Worm (Caenorhabditis elegans) whole organism, L2 larva: ENCODE results near the gene Y38F1A.4.
A peak's percentile ranks its signal among the peaks of the same experiment; 100 is the strongest.

Experiments
- C34F6.9 ChIP-seq: fragments of 150-350 bp; optimal IDR thresholded peaks from 2 replicates; lab custom pipeline; 2014; ENCODE audit warnings: missing biosample characterization, missing genetic modification characterization
- F13H6.1 ChIP-seq: sonication (generic microtip); optimal IDR thresholded peaks from 2 replicates; lab custom pipeline; 2016; ENCODE audit warnings: missing genetic modification characterization, missing compliant biosample characterization
- R02D3.7 ChIP-seq: fragments of 150-350 bp; optimal IDR thresholded peaks from 2 replicates; lab custom pipeline; 2014; ENCODE audit warnings: missing biosample characterization, missing genetic modification characterization
- Y55F3AM.14 ChIP-seq: fragments of 200-800 bp; sonication (Bioruptor generic); optimal IDR thresholded peaks from 2 replicates; lab custom pipeline; 2018; ENCODE audit warnings: mild to moderate bottlenecking, missing genetic modification characterization, missing compliant biosample characterization
- ZK546.5 ChIP-seq: sonication (generic microtip); optimal IDR thresholded peaks from 2 replicates; lab custom pipeline; 2017; ENCODE audit warnings: missing biosample characterization, missing genetic modification characterization
- alr-1 ChIP-seq: fragments of 150-350 bp; optimal IDR thresholded peaks from 2 replicates; lab custom pipeline; 2014; ENCODE audit warnings: missing biosample characterization, missing genetic modification characterization
- aly-2 ChIP-seq: fragments of 150-350 bp; optimal IDR thresholded peaks from 2 replicates; lab custom pipeline; 2014; ENCODE audit warnings: missing biosample characterization, missing genetic modification characterization
- ama-1 ChIP-seq: fragments of 150-350 bp; optimal IDR thresholded peaks from 2 replicates; lab custom pipeline; 2018; ENCODE audit warnings: inconsistent platforms
- blmp-1 ChIP-seq: sonication (generic microtip); optimal IDR thresholded peaks from 2 replicates; lab custom pipeline; 2017; ENCODE audit warnings: missing genetic modification characterization, mild to moderate bottlenecking, missing compliant biosample characterization, antibody characterized with exemption, moderate library complexity; ENCODE audit not compliant: insufficient read depth
- ceh-16 ChIP-seq: fragments of 150-350 bp; optimal IDR thresholded peaks from 2 replicates; lab custom pipeline; 2014; ENCODE audit warnings: missing biosample characterization, missing genetic modification characterization
- ceh-82 ChIP-seq: fragments of 150-350 bp; optimal IDR thresholded peaks from 2 replicates; lab custom pipeline; 2014; ENCODE audit warnings: missing biosample characterization, missing genetic modification characterization
- crh-2 ChIP-seq: sonication (generic microtip); optimal IDR thresholded peaks from 2 replicates; lab custom pipeline; 2017; ENCODE audit warnings: missing biosample characterization, missing genetic modification characterization
- dmd-4 ChIP-seq: sonication (generic microtip); optimal IDR thresholded peaks from 2 replicates; lab custom pipeline; 2017; ENCODE audit warnings: missing biosample characterization, missing genetic modification characterization
- egl-27 ChIP-seq: sonication (generic microtip); optimal IDR thresholded peaks from 3 replicates; lab custom pipeline; 2017; ENCODE audit warnings: missing biosample characterization, missing genetic modification reagents, missing genetic modification characterization
- elt-1 ChIP-seq: fragments of 150-350 bp; optimal IDR thresholded peaks from 2 replicates; lab custom pipeline; 2014; ENCODE audit warnings: missing biosample characterization, missing genetic modification characterization
- elt-3 ChIP-seq: sonication (generic microtip); optimal IDR thresholded peaks from 2 replicates; lab custom pipeline; 2017; ENCODE audit warnings: missing biosample characterization, missing genetic modification characterization
- fos-1 ChIP-seq: fragments of 150-350 bp; optimal IDR thresholded peaks from 2 replicates; lab custom pipeline; 2014; ENCODE audit warnings: missing biosample characterization, missing genetic modification characterization
- gmeb-1 ChIP-seq: fragments of 150-350 bp; optimal IDR thresholded peaks from 2 replicates; lab custom pipeline; 2014; ENCODE audit warnings: missing biosample characterization, missing genetic modification characterization
- lin-11 ChIP-seq: fragments of 150-350 bp; sonication (generic microtip); optimal IDR thresholded peaks from 2 replicates; lab custom pipeline; 2014; ENCODE audit warnings: missing biosample characterization, missing genetic modification characterization, inconsistent platforms, mixed read lengths
- lin-13 ChIP-seq: fragments of 150-350 bp; optimal IDR thresholded peaks from 2 replicates; lab custom pipeline; 2014; ENCODE audit warnings: missing biosample characterization, missing genetic modification reagents, missing genetic modification characterization
- lin-39 ChIP-seq: fragments of 150-350 bp; optimal IDR thresholded peaks from 2 replicates; lab custom pipeline; 2014; ENCODE audit warnings: missing biosample characterization, missing genetic modification reagents, missing genetic modification characterization
- lsy-2 ChIP-seq, 2 experiments: fragments of 150-350 bp in 1 of 2; sonication (generic microtip) in 1 of 2; optimal IDR thresholded peaks; 2 replicates each; lab custom pipeline; 2014 to 2017; ENCODE audit warnings: missing biosample characterization in 2 of 2, missing genetic modification characterization in 2 of 2
- mab-5 ChIP-seq: fragments of 150-350 bp; optimal IDR thresholded peaks from 2 replicates; lab custom pipeline; 2014; ENCODE audit warnings: missing biosample characterization, missing genetic modification characterization
- mbf-1 ChIP-seq: sonication (generic microtip); optimal IDR thresholded peaks from 2 replicates; lab custom pipeline; 2017; ENCODE audit warnings: missing biosample characterization, missing genetic modification characterization
- mdl-1 ChIP-seq, 2 experiments: fragments of 150-350 bp in 1 of 2; sonication (generic microtip) in 1 of 2; optimal IDR thresholded peaks; 2 replicates each; lab custom pipeline; 2017; ENCODE audit warnings: missing biosample characterization in 2 of 2, missing genetic modification characterization in 2 of 2
- nhr-10 ChIP-seq: sonication (generic microtip); optimal IDR thresholded peaks from 2 replicates; lab custom pipeline; 2017; ENCODE audit warnings: missing biosample characterization, missing genetic modification characterization
- nhr-11 ChIP-seq: fragments of 150-350 bp; optimal IDR thresholded peaks from 2 replicates; lab custom pipeline; 2014; ENCODE audit warnings: missing biosample characterization, missing genetic modification characterization
- nhr-12 ChIP-seq: fragments of 150-350 bp; optimal IDR thresholded peaks from 2 replicates; lab custom pipeline; 2014; ENCODE audit warnings: missing biosample characterization, missing genetic modification characterization
- nhr-129 ChIP-seq: fragments of 150-350 bp; optimal IDR thresholded peaks from 2 replicates; lab custom pipeline; 2014; ENCODE audit warnings: missing biosample characterization, missing genetic modification characterization
- nhr-21 ChIP-seq: fragments of 150-350 bp; optimal IDR thresholded peaks from 2 replicates; lab custom pipeline; 2014; ENCODE audit warnings: missing biosample characterization, missing genetic modification characterization
- nhr-23 ChIP-seq: fragments of 150-350 bp; optimal IDR thresholded peaks from 2 replicates; lab custom pipeline; 2014; ENCODE audit warnings: missing biosample characterization, missing genetic modification reagents, missing genetic modification characterization
- nhr-237 ChIP-seq: fragments of 150-350 bp; optimal IDR thresholded peaks from 2 replicates; lab custom pipeline; 2014; ENCODE audit warnings: missing biosample characterization, missing genetic modification characterization
- nhr-25 ChIP-seq: fragments of 150-350 bp; sonication (generic microtip); optimal IDR thresholded peaks from 3 replicates; lab custom pipeline; 2014; ENCODE audit warnings: missing biosample characterization, missing genetic modification characterization
- nhr-6 ChIP-seq: fragments of 150-350 bp; optimal IDR thresholded peaks from 2 replicates; lab custom pipeline; 2014; ENCODE audit warnings: missing biosample characterization, missing genetic modification characterization
- nhr-77 ChIP-seq: fragments of 150-350 bp; optimal IDR thresholded peaks from 2 replicates; lab custom pipeline; 2014; ENCODE audit warnings: missing biosample characterization, missing genetic modification characterization
- peb-1 ChIP-seq: fragments of 150-350 bp; optimal IDR thresholded peaks from 2 replicates; lab custom pipeline; 2014; ENCODE audit warnings: missing biosample characterization, missing genetic modification characterization
- sem-4 ChIP-seq: fragments of 150-350 bp; optimal IDR thresholded peaks from 2 replicates; lab custom pipeline; 2014; ENCODE audit warnings: missing biosample characterization, missing genetic modification reagents, missing genetic modification characterization
- skn-1 ChIP-seq: sonication (generic microtip); optimal IDR thresholded peaks from 2 replicates; lab custom pipeline; 2017; ENCODE audit warnings: missing biosample characterization, missing genetic modification characterization
- sma-3 ChIP-seq: sonication (generic microtip); optimal IDR thresholded peaks from 2 replicates; lab custom pipeline; 2016; ENCODE audit warnings: missing genetic modification reagents, missing genetic modification characterization, missing compliant biosample characterization
- sma-9 ChIP-seq, 2 experiments: fragments of 150-350 bp in 1 of 2; sonication (generic microtip) in 1 of 2; optimal IDR thresholded peaks; 2 replicates each; lab custom pipeline; 2014 to 2016; ENCODE audit warnings: missing genetic modification characterization in 2 of 2, mild to moderate bottlenecking in 1 of 2, missing biosample characterization in 1 of 2, missing compliant biosample characterization in 1 of 2, missing genetic modification reagents in 1 of 2, moderate library complexity in 1 of 2
- snpc-4 ChIP-seq: fragments of 150-350 bp; optimal IDR thresholded peaks from 2 replicates; lab custom pipeline; 2014; ENCODE audit warnings: missing biosample characterization, missing genetic modification characterization
- unc-39 ChIP-seq: fragments of 150-350 bp; optimal IDR thresholded peaks from 2 replicates; lab custom pipeline; 2014; ENCODE audit warnings: missing biosample characterization, missing genetic modification characterization
- unc-55 ChIP-seq: fragments of 150-350 bp; sonication (generic microtip); optimal IDR thresholded peaks from 3 replicates; lab custom pipeline; 2014; ENCODE audit warnings: missing biosample characterization, missing genetic modification reagents, missing genetic modification characterization
- unc-62 ChIP-seq: fragments of 150-350 bp; optimal IDR thresholded peaks from 2 replicates; lab custom pipeline; 2014; ENCODE audit warnings: missing biosample characterization, missing genetic modification reagents, missing genetic modification characterization
- zag-1 ChIP-seq: fragments of 150-350 bp; optimal IDR thresholded peaks from 2 replicates; lab custom pipeline; 2014; ENCODE audit warnings: missing biosample characterization, missing genetic modification characterization
- ztf-1 ChIP-seq: fragments of 200-800 bp; sonication (Bioruptor generic); conservative IDR thresholded peaks from 2 replicates; pipeline ENCODE4 v1.3.6; 2022; ENCODE audit warnings: missing genetic modification characterization, missing compliant biosample characterization
- ztf-11 ChIP-seq: sonication (generic microtip); optimal IDR thresholded peaks from 2 replicates; lab custom pipeline; 2017; ENCODE audit warnings: missing biosample characterization, missing genetic modification characterization
- ztf-4 ChIP-seq: fragments of 150-350 bp; optimal IDR thresholded peaks from 2 replicates; lab custom pipeline; 2014; ENCODE audit warnings: missing biosample characterization, missing genetic modification characterization

Gene Y38F1A.4

ce11 chrII:12953297-12953696 is 16.2 kb downstream of the Y38F1A.4 start (continued):
- TF ChIP-seq nhr-77 (tag; lab: Kevin White, UChicago) (no peak), ztf-1 (no peak), C34F6.9 (tag; lab: Kevin White, UChicago) (peak; percentile 70), gmeb-1 (peak; percentile 3)

- TF ChIP-seq crh-2 (tag; lab: Kevin White, UChicago) (no peak), ztf-1 (no peak), lsy-2 (tag; optimal IDR thresholded peaks at IDR 0.05; lab: Kevin White, UChicago) (no peak), nhr-11 (tag; lab: Kevin White, UChicago) (no peak), unc-39 (no peak)
Measured at ce11 chrII:12948158-12948557, 21.4 kb downstream of the Y38F1A.4 start, which contains the start of gene F58G1.7. Gene F58G1.7 (minus strand): TSS chrII:12948258.

ce11 chrII:12944587-12945126 is 24.9 kb downstream of the Y38F1A.4 start:
- TF ChIP-seq F13H6.1 (tag; lab: Kevin White, UChicago) (peak; percentile 94), aly-2 (tag; lab: Kevin White, UChicago) (no peak), blmp-1 (tag; lab: Kevin White, UChicago) (peak; percentile 62), nhr-6 (tag; lab: Kevin White, UChicago) (peak; percentile 74), elt-1 (tag; lab: Kevin White, UChicago) (no peak), peb-1 (no peak), alr-1 (tag; lab: Kevin White, UChicago) (no peak), sma-9 (GFP tag; optimal IDR thresholded peaks at IDR 0.05; lab: Kevin White, UChicago) (peak; percentile 88), sma-9 (tag; optimal IDR thresholded peaks at IDR 0.05; lab: Kevin White, UChicago) (no peak), nhr-23 (tag; lab: Kevin White, UChicago) (no peak), mbf-1 (tag; lab: Kevin White, UChicago) (no peak), elt-3 (tag; lab: Kevin White, UChicago) (no peak), egl-27 (tag; lab: Kevin White, UChicago) (peak; percentile 85), R02D3.7 (tag; lab: Kevin White, UChicago) (peak; percentile 24), unc-39 (no peak), skn-1 (tag; lab: Kevin White, UChicago) (peak; percentile 22), sma-3 (GFP tag; lab: Kevin White, UChicago) (peak; percentile 97), nhr-10 (tag; lab: Kevin White, UChicago) (peak; percentile 84), nhr-12 (tag; lab: Kevin White, UChicago) (no peak), lin-13 (GFP tag; lab: Kevin White, UChicago) (peak; percentile 90), nhr-21 (tag; lab: Kevin White, UChicago) (peak; percentile 95), lsy-2 (tag; optimal IDR thresholded peaks at IDR 0.05; lab: Kevin White, UChicago) (peak; percentile 81 to 85), lin-39 (no peak), Y55F3AM.14 (GFP tag; lab: Kevin White, UChicago) (peak; percentile 89), zag-1 (tag; lab: Kevin White, UChicago) (peak; percentile 78), nhr-11 (tag; lab: Kevin White, UChicago) (peak; percentile 20), dmd-4 (tag; lab: Kevin White, UChicago) (no peak), ztf-1 (no peak), ceh-82 (peak; percentile 60), snpc-4 (tag; lab: Kevin White, UChicago) (peak; percentile 99), unc-55 (GFP tag; lab: Kevin White, UChicago) (peak; percentile 74), fos-1 (peak; percentile 70), C34F6.9 (tag; lab: Kevin White, UChicago) (peak; percentile 59), ZK546.5 (tag; lab: Kevin White, UChicago) (peak; percentile 34), nhr-25 (tag; lab: Kevin White, UChicago) (peak; percentile 89), mdl-1 (tag; optimal IDR thresholded peaks at IDR 0.05; lab: Kevin White, UChicago) (peak; percentile 87 to 91), nhr-77 (tag; lab: Kevin White, UChicago) (peak; percentile 63), ama-1 (lab: Kevin White, UChicago) (peak; percentile 100), ztf-4 (tag; lab: Kevin White, UChicago) (peak; percentile 76), crh-2 (tag; lab: Kevin White, UChicago) (peak; percentile 92), nhr-237 (tag; lab: Kevin White, UChicago) (peak; percentile 70), sem-4 (tag; lab: Kevin White, UChicago) (peak; percentile 79), lin-11 (tag; lab: Kevin White, UChicago) (peak; percentile 88), ceh-16 (peak; percentile 98), unc-62 (no peak), ztf-11 (tag; lab: Kevin White, UChicago) (no peak), nhr-129 (tag; lab: Kevin White, UChicago) (peak; percentile 87), gmeb-1 (peak; percentile 82), mab-5 (tag; lab: Kevin White, UChicago) (peak; percentile 36)
